Worm (Caenorhabditis elegans) whole organism, L1 larva: Measurements from ENCODE around the gene rsp-4.

Experiments used
- ceh-82 ChIP-seq, 3 experiments: fragments of 150-350 bp in 1 of 3; sonication (generic microtip) in 2 of 3; optimal IDR thresholded peaks; 2 replicates each; lab custom pipeline; 2014 to 2017; ENCODE audit warnings: missing biosample characterization in 3 of 3, missing genetic modification characterization in 3 of 3
- fos-1 ChIP-seq: fragments of 150-350 bp; optimal IDR thresholded peaks from 2 replicates; lab custom pipeline; 2014; ENCODE audit warnings: missing biosample characterization, missing genetic modification characterization
- jun-1 ChIP-seq: fragments of 150-350 bp; optimal IDR thresholded peaks from 2 replicates; lab custom pipeline; 2014; ENCODE audit warnings: missing biosample characterization, missing genetic modification reagents, missing genetic modification characterization
- nhr-237 ChIP-seq: fragments of 150-350 bp; optimal IDR thresholded peaks from 2 replicates; lab custom pipeline; 2014; ENCODE audit warnings: missing biosample characterization, missing genetic modification characterization
- nhr-77 ChIP-seq: fragments of 150-350 bp; optimal IDR thresholded peaks from 2 replicates; lab custom pipeline; 2014; ENCODE audit warnings: missing biosample characterization, missing genetic modification characterization
- sptf-1 ChIP-seq: fragments of 150-350 bp; optimal IDR thresholded peaks from 2 replicates; lab custom pipeline; 2014; ENCODE audit warnings: missing biosample characterization, missing genetic modification characterization
- unc-62 ChIP-seq: fragments of 150-350 bp; optimal IDR thresholded peaks from 2 replicates; lab custom pipeline; 2014; ENCODE audit warnings: missing biosample characterization, missing genetic modification reagents, missing genetic modification characterization

DNA sequence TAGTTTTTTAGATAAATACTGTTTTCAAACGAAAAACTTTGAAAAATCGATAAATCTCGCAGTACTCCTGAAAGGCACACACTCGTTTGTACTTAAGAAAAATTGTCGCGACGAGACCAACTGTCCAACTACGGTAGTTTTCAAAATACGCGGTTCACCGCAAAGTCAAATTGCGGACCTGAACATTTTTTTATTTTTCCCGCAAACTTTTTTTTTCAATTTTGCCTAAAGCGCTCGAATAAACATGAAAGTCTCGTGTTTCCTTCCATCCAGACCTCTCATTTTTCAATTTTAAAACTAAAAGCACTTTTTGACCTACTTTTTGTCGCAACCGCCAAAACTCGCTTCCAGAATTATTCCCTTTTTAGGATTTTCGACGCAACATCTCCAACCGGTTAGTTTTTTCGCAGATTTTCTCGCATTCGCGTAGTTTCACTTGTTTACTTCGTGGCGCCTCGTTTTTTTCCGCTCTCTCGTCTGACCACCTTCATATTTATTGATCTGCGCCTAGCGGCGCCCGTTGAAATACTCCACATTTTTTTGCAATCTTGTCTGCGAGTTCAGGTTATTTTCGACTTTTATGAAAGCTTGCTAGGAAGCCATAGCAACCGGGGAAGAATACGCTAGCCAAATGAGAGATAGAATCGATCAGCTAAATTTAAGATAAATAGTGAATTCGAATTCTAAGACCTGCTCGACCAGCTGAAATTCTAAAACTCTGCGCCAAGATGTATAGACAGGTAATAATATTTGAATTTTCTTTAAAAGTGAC, 11.0 kb downstream of the rsp-4 start, which contains the start of gene prdx-2:
- TF ChIP-seq sptf-1 (tag; lab: Kevin White, UChicago) (no peak), ceh-82 (tag; optimal IDR thresholded peaks at IDR 0.05; lab: Kevin White, UChicago) (no peak), jun-1 (tag; lab: Kevin White, UChicago) (no peak), nhr-237 (tag; lab: Kevin White, UChicago) (no peak), nhr-77 (tag; lab: Kevin White, UChicago) (no peak), fos-1 (no peak), unc-62 (GFP tag; lab: Kevin White, UChicago) (no peak)
